Worm (Caenorhabditis elegans) whole organism, midembryonic: ENCODE results near the gene msp-32.

ENCODE experiments used
- T22C8.4 ChIP-seq: fragments of 200-800 bp; sonication (Bioruptor generic); IDR thresholded peaks from 2 replicates; pipeline ENCODE4 v1.3.6; 2022; ENCODE audit warnings: missing genetic modification characterization, missing compliant biosample characterization
- cog-1 ChIP-seq: sonication (generic microtip); optimal IDR thresholded peaks from 2 replicates; lab custom pipeline; 2016; ENCODE audit warnings: missing genetic modification characterization, missing compliant biosample characterization
- flt-1 ChIP-seq: fragments of 200-800 bp; sonication (Bioruptor generic); IDR thresholded peaks from 2 replicates; pipeline ENCODE4 v1.3.6; 2022; ENCODE audit warnings: missing genetic modification characterization, missing compliant biosample characterization
- klf-2 ChIP-seq: fragments of 200-800 bp; sonication (Bioruptor generic); conservative IDR thresholded peaks from 2 replicates; pipeline ENCODE4 v1.3.6; 2022; ENCODE audit warnings: missing genetic modification reagents, missing genetic modification characterization, missing compliant biosample characterization
- med-1 ChIP-seq: sonication (generic microtip); optimal IDR thresholded peaks from 2 replicates; lab custom pipeline; 2017; ENCODE audit warnings: missing genetic modification characterization, mild to moderate bottlenecking, missing compliant biosample characterization, antibody characterized with exemption, missing genetic modification reagents; ENCODE audit not compliant: insufficient read depth
- tab-1 ChIP-seq: fragments of 200-800 bp; sonication (Bioruptor generic); IDR thresholded peaks from 2 replicates; pipeline ENCODE4 v1.3.6; 2022; ENCODE audit warnings: missing genetic modification characterization, missing compliant biosample characterization
- ztf-29 ChIP-seq: fragments of 200-800 bp; sonication (Bioruptor generic); IDR thresholded peaks from 2 replicates; pipeline ENCODE4 v1.3.6; 2022; ENCODE audit warnings: missing genetic modification reagents, missing genetic modification characterization, missing compliant biosample characterization

DNA sequence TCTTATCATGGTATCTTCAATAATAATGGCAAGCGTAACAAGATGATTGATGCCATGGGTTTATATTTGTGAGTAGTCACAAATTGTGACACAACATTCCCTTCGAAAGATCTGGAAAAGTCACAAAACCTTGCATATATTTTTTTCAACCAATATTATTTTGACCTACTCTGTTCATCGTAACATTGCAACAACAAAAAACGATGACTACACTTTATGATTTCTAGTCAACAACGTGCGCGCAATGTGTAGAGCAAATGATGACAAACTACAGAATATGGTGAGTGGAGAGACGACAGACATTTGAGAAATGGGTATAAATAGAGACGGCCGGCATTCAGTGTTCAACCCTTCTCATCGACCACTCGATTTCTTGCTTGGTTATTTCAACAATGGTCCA, 16.9 kb upstream of the msp-32 start, which contains the start of gene gst-7:
- TF ChIP-seq med-1 (GFP tag; lab: Kevin White, UChicago) = no peak
- no peak for TF ChIP-seq flt-1 (GFP tag; lab: Robert Waterston, UW)
- no peak for TF ChIP-seq T22C8.4
- no peak for TF ChIP-seq ztf-29 (GFP tag; lab: Robert Waterston, UW)
- TF ChIP-seq klf-2 = no peak
- TF ChIP-seq tab-1 (GFP tag; lab: Robert Waterston, UW) = no peak
- no peak for TF ChIP-seq cog-1 (tag; lab: Kevin White, UChicago)
